Fruit fly (Drosophila melanogaster) whole organism, embryonic: ENCODE measurements around the gene Mst85C.

Source experiments
- Abd-B ChIP-seq: fragments of 200-800 bp; sonication (Bioruptor generic); optimal IDR thresholded peaks from 2 replicates; lab custom pipeline; 2018; ENCODE audit warnings: missing biosample characterization, mild to moderate bottlenecking, missing genetic modification characterization, moderate library complexity
- Adf1 ChIP-seq: fragments of 200-800 bp; sonication (Bioruptor generic); IDR thresholded peaks from 2 replicates; pipeline ENCODE4 v1.3.6; 2022; ENCODE audit warnings: missing biosample characterization, missing genetic modification characterization
- B-H1 ChIP-seq: fragments of 200-800 bp; sonication (Bioruptor generic); IDR thresholded peaks from 3 replicates; pipeline ENCODE4 v1.3.6; 2022; ENCODE audit warnings: missing biosample characterization, missing genetic modification characterization
- Bteb2 ChIP-seq: fragments of 200-800 bp; sonication (Bioruptor generic); optimal IDR thresholded peaks from 2 replicates; lab custom pipeline; 2016; ENCODE audit warnings: missing biosample characterization, missing genetic modification characterization
- CG10431 ChIP-seq: fragments of 200-800 bp; sonication (Bioruptor generic); optimal IDR thresholded peaks from 3 replicates; lab custom pipeline; 2018; ENCODE audit warnings: missing biosample characterization, mild to moderate bottlenecking, missing genetic modification characterization
- CG11695 ChIP-seq: fragments of 200-800 bp; sonication (Bioruptor generic); IDR thresholded peaks from 3 replicates; pipeline ENCODE4 v1.3.6; 2022; ENCODE audit warnings: missing biosample characterization, missing genetic modification characterization
- CG12299 ChIP-seq: fragments of 200-800 bp; sonication (Bioruptor generic); optimal IDR thresholded peaks from 2 replicates; lab custom pipeline; 2018; ENCODE audit warnings: missing biosample characterization, mild to moderate bottlenecking, missing genetic modification characterization
- CG13123 ChIP-seq: fragments of 200-800 bp; sonication (Bioruptor generic); optimal IDR thresholded peaks from 2 replicates; lab custom pipeline; 2016; ENCODE audit warnings: missing biosample characterization, missing genetic modification characterization
- CG13424 ChIP-seq: fragments of 200-800 bp; sonication (Bioruptor generic); optimal IDR thresholded peaks from 2 replicates; lab custom pipeline; 2019; ENCODE audit warnings: missing biosample characterization, mild to moderate bottlenecking, missing genetic modification characterization, moderate library complexity
- CG15696 ChIP-seq: fragments of 200-800 bp; sonication (Bioruptor generic); optimal IDR thresholded peaks from 2 replicates; lab custom pipeline; 2019; ENCODE audit warnings: missing biosample characterization, mild to moderate bottlenecking, missing genetic modification characterization, moderate library complexity
- CG1647 ChIP-seq: fragments of 200-800 bp; sonication (Bioruptor generic); optimal IDR thresholded peaks from 3 replicates; lab custom pipeline; 2016; ENCODE audit warnings: missing biosample characterization, missing genetic modification characterization
- CG17802 ChIP-seq: fragments of 200-800 bp; sonication (Bioruptor generic); optimal IDR thresholded peaks from 2 replicates; lab custom pipeline; 2018; ENCODE audit warnings: missing biosample characterization, mild to moderate bottlenecking, missing genetic modification characterization, moderate library complexity
- CG18599 ChIP-seq: fragments of 200-800 bp; sonication (Bioruptor generic); optimal IDR thresholded peaks from 3 replicates; lab custom pipeline; 2017; ENCODE audit warnings: missing biosample characterization, missing genetic modification characterization, mild to moderate bottlenecking, moderate library complexity, missing genetic modification reagents
- CG2116 ChIP-seq: fragments of 200-800 bp; sonication (Bioruptor generic); optimal IDR thresholded peaks from 3 replicates; lab custom pipeline; 2018; ENCODE audit warnings: missing biosample characterization, mild to moderate bottlenecking, missing genetic modification characterization
- CG2199 ChIP-seq: fragments of 200-800 bp; sonication (Bioruptor generic); IDR thresholded peaks from 3 replicates; pipeline ENCODE4 v1.3.6; 2022; ENCODE audit warnings: missing biosample characterization, missing genetic modification characterization
- CG30020 ChIP-seq: fragments of 200-800 bp; optimal IDR thresholded peaks from 2 replicates; lab custom pipeline; 2019; ENCODE audit warnings: missing biosample characterization, mild to moderate bottlenecking, missing genetic modification characterization, moderate library complexity
- CG34422 ChIP-seq: fragments of 200-800 bp; sonication (Bioruptor generic); IDR thresholded peaks from 3 replicates; pipeline ENCODE4 v1.3.6; 2022; ENCODE audit warnings: missing biosample characterization, missing genetic modification characterization
- CG4282 ChIP-seq: fragments of 200-800 bp; sonication (Bioruptor generic); optimal IDR thresholded peaks from 2 replicates; lab custom pipeline; 2016; ENCODE audit warnings: missing biosample characterization, missing genetic modification characterization
- CG4328 ChIP-seq: fragments of 200-800 bp; sonication (Bioruptor generic); optimal IDR thresholded peaks from 3 replicates; lab custom pipeline; 2017; ENCODE audit warnings: missing biosample characterization, missing genetic modification reagents, missing genetic modification characterization
- CG4424 ChIP-seq: fragments of 200-800 bp; sonication (Bioruptor generic); optimal IDR thresholded peaks from 3 replicates; lab custom pipeline; 2016; ENCODE audit warnings: missing biosample characterization, missing genetic modification characterization
- CG4854 ChIP-seq: fragments of 200-800 bp; sonication (Bioruptor generic); optimal IDR thresholded peaks from 2 replicates; lab custom pipeline; 2016; ENCODE audit warnings: missing biosample characterization, missing genetic modification characterization, inconsistent platforms
- CG6765 ChIP-seq: fragments of 200-800 bp; sonication (Bioruptor generic); optimal IDR thresholded peaks from 3 replicates; lab custom pipeline; 2017; ENCODE audit warnings: missing biosample characterization, mild to moderate bottlenecking, missing genetic modification characterization
- CG8089 ChIP-seq: fragments of 200-800 bp; sonication (Bioruptor generic); optimal IDR thresholded peaks from 3 replicates; lab custom pipeline; 2016; ENCODE audit warnings: missing biosample characterization, missing genetic modification characterization
- CoRest ChIP-seq: fragments of 200-800 bp; sonication (Bioruptor generic); optimal IDR thresholded peaks from 3 replicates; lab custom pipeline; 2018; ENCODE audit warnings: missing biosample characterization, mild to moderate bottlenecking, missing genetic modification characterization, moderate library complexity
- Dip3 ChIP-seq: fragments of 200-800 bp; sonication (Bioruptor generic); optimal IDR thresholded peaks from 3 replicates; lab custom pipeline; 2016; ENCODE audit warnings: missing biosample characterization, missing genetic modification characterization
- Dll ChIP-seq: fragments of 200-800 bp; sonication (Bioruptor generic); IDR thresholded peaks from 4 replicates; pipeline ENCODE4 v1.3.6; 2022; ENCODE audit warnings: missing biosample characterization, missing genetic modification characterization; ENCODE audit not compliant: partially characterized antibody
- Hr78 ChIP-seq, 2 experiments: fragments of 200-800 bp in 1 of 2; fragments of >200 bp in 1 of 2; sonication (Bioruptor generic) in 1 of 2; optimal IDR thresholded peaks; 2 replicates each; lab custom pipeline; 2017 to 2019; ENCODE audit warnings: missing biosample characterization in 2 of 2, missing genetic modification characterization in 2 of 2, mild to moderate bottlenecking in 1 of 2, moderate library complexity in 1 of 2
- MBD-R2 ChIP-seq: fragments of 200-800 bp; sonication (Bioruptor generic); IDR thresholded peaks from 2 replicates; pipeline ENCODE4 v1.3.6; 2022; ENCODE audit warnings: missing biosample characterization, missing genetic modification characterization
- NK7.1 ChIP-seq: fragments of 200-800 bp; sonication (Bioruptor generic); optimal IDR thresholded peaks from 3 replicates; lab custom pipeline; 2016; ENCODE audit warnings: missing biosample characterization, missing genetic modification characterization
- Ravus ChIP-seq: fragments of 200-800 bp; sonication (Bioruptor generic); IDR thresholded peaks from 2 replicates; pipeline ENCODE4 v1.3.6; 2022; ENCODE audit warnings: missing biosample characterization, missing genetic modification characterization
- Sox100B ChIP-seq: fragments of 200-800 bp; sonication (Bioruptor generic); optimal IDR thresholded peaks from 3 replicates; lab custom pipeline; 2018; ENCODE audit warnings: missing biosample characterization, mild to moderate bottlenecking, missing genetic modification characterization
- Ssrp ChIP-seq: fragments of 200-800 bp; sonication (Bioruptor generic); optimal IDR thresholded peaks from 2 replicates; lab custom pipeline; 2018; ENCODE audit warnings: missing biosample characterization, mild to moderate bottlenecking, missing genetic modification characterization, moderate library complexity
- br ChIP-seq: fragments of >200 bp; optimal IDR thresholded peaks from 2 replicates; lab custom pipeline; 2017
- disco-r ChIP-seq: fragments of 200-800 bp; sonication (Bioruptor generic); optimal IDR thresholded peaks from 2 replicates; lab custom pipeline; 2016; ENCODE audit warnings: missing biosample characterization, missing genetic modification characterization
- en ChIP-seq: fragments of 200-800 bp; sonication (Bioruptor generic); optimal IDR thresholded peaks from 2 replicates; lab custom pipeline; 2016; ENCODE audit warnings: missing biosample characterization, missing genetic modification characterization
- ewg ChIP-seq: fragments of 200-800 bp; sonication (Bioruptor generic); optimal IDR thresholded peaks from 3 replicates; lab custom pipeline; 2017; ENCODE audit warnings: mild to moderate bottlenecking, missing biosample characterization, missing genetic modification reagents, missing genetic modification characterization
- fu2 ChIP-seq: fragments of 200-800 bp; sonication (Bioruptor generic); optimal IDR thresholded peaks from 2 replicates; lab custom pipeline; 2016; ENCODE audit warnings: missing biosample characterization, missing genetic modification characterization
- gcm2 ChIP-seq: fragments of 200-800 bp; sonication (Bioruptor generic); optimal IDR thresholded peaks from 2 replicates; lab custom pipeline; 2016; ENCODE audit warnings: missing biosample characterization, missing genetic modification characterization
- ham ChIP-seq: fragments of 200-800 bp; sonication (Bioruptor generic); IDR thresholded peaks from 2 replicates; pipeline ENCODE4 v1.3.6; 2022; ENCODE audit warnings: missing biosample characterization, missing genetic modification characterization
- jumu ChIP-seq: fragments of 200-800 bp; sonication (Bioruptor generic); optimal IDR thresholded peaks from 3 replicates; lab custom pipeline; 2016; ENCODE audit warnings: missing biosample characterization, missing genetic modification characterization
- ken ChIP-seq: fragments of 200-800 bp; sonication (Bioruptor generic); IDR thresholded peaks from 3 replicates; pipeline ENCODE4 v1.3.6; 2022; ENCODE audit warnings: missing biosample characterization, missing genetic modification characterization
- knrl ChIP-seq: fragments of 200-800 bp; sonication (Bioruptor generic); IDR thresholded peaks from 3 replicates; pipeline ENCODE4 v1.3.6; 2022; ENCODE audit warnings: missing biosample characterization, missing genetic modification characterization; ENCODE audit not compliant: partially characterized antibody
- mirr ChIP-seq: fragments of 200-800 bp; sonication (Bioruptor generic); optimal IDR thresholded peaks from 3 replicates; lab custom pipeline; 2018; ENCODE audit warnings: missing biosample characterization, mild to moderate bottlenecking, missing genetic modification characterization
- nau ChIP-seq: fragments of 200-800 bp; sonication (Bioruptor generic); optimal IDR thresholded peaks from 3 replicates; lab custom pipeline; 2017; ENCODE audit warnings: missing biosample characterization, mild to moderate bottlenecking, missing genetic modification characterization, missing genetic modification reagents
- peb ChIP-seq: fragments of 200-800 bp; sonication (Bioruptor generic); IDR thresholded peaks from 2 replicates; pipeline ENCODE4 v1.3.6; 2022; ENCODE audit warnings: missing biosample characterization, missing genetic modification characterization
- ro ChIP-seq: fragments of 200-800 bp; sonication (Bioruptor generic); IDR thresholded peaks from 2 replicates; pipeline ENCODE4 v1.3.6; 2022; ENCODE audit warnings: missing biosample characterization, missing genetic modification characterization
- row ChIP-seq: fragments of 200-800 bp; sonication (Bioruptor generic); IDR thresholded peaks from 3 replicates; pipeline ENCODE4 v1.3.6; 2022; ENCODE audit warnings: missing biosample characterization, missing genetic modification characterization
- schlank ChIP-seq: fragments of 200-800 bp; sonication (Bioruptor generic); optimal IDR thresholded peaks from 2 replicates; lab custom pipeline; 2018; ENCODE audit warnings: missing biosample characterization, mild to moderate bottlenecking, missing genetic modification characterization
- ttk ChIP-seq: fragments of 200-800 bp; sonication (Bioruptor generic); IDR thresholded peaks from 2 replicates; pipeline ENCODE4 v2.1.2; 2022; ENCODE audit warnings: missing biosample characterization, missing genetic modification characterization
- usp ChIP-seq: fragments of >200 bp; optimal IDR thresholded peaks from 2 replicates; lab custom pipeline; 2017; ENCODE audit warnings: missing biosample characterization, missing genetic modification characterization
- vfl ChIP-seq: fragments of 200-800 bp; sonication (Bioruptor generic); optimal IDR thresholded peaks from 2 replicates; lab custom pipeline; 2016; ENCODE audit warnings: missing biosample characterization, missing genetic modification characterization
- vvl ChIP-seq: fragments of 200-800 bp; sonication (Bioruptor generic); IDR thresholded peaks from 2 replicates; pipeline ENCODE4 v1.3.6; 2022; ENCODE audit warnings: missing biosample characterization, missing genetic modification characterization

The Mst85C gene

dm6 chr3R:9050519-9051119 is 2.2 kb downstream of the Mst85C start, which contains the start of gene Nmdmc (continued):
- no peak for TF ChIP-seq Bteb2 (GFP tag; lab: Kevin White, UChicago)
- TF ChIP-seq Ssrp: no peak
- no peak for TF ChIP-seq Hr78 (GFP tag; optimal IDR thresholded peaks at IDR 0.05; lab: Kevin White, UChicago)
- TF ChIP-seq disco-r (GFP tag; lab: Kevin White, UChicago): no peak
- TF ChIP-seq CG2116 (GFP tag; lab: Kevin White, UChicago): peak; percentile 57
- no peak for TF ChIP-seq ewg (GFP tag; lab: Kevin White, UChicago)
- TF ChIP-seq CG4854 (GFP tag; lab: Kevin White, UChicago): no peak
- no peak for TF ChIP-seq jumu (GFP tag; lab: Kevin White, UChicago)
- no peak for TF ChIP-seq Ravus (GFP tag; lab: Robert Waterston, UW)
- TF ChIP-seq CG4282: no peak
- no peak for TF ChIP-seq ham (GFP tag; lab: Robert Waterston, UW)
- TF ChIP-seq CG10431 (GFP tag; lab: Kevin White, UChicago): no peak
- no peak for TF ChIP-seq nau (GFP tag; lab: Kevin White, UChicago)
- TF ChIP-seq gcm2 (GFP tag; lab: Kevin White, UChicago): no peak
- no peak for TF ChIP-seq peb
- TF ChIP-seq ken (GFP tag; lab: Robert Waterston, UW): no peak
- TF ChIP-seq CG4328: no peak
- TF ChIP-seq mirr (GFP tag; lab: Kevin White, UChicago): no peak
- peak; percentile 76 for TF ChIP-seq Abd-B
- TF ChIP-seq CG30020 (tag; lab: Kevin White, UChicago): peak; percentile 14
- TF ChIP-seq Adf1 (GFP tag; lab: Robert Waterston, UW): no peak
- TF ChIP-seq Dip3 (GFP tag; lab: Kevin White, UChicago): no peak
- no peak for TF ChIP-seq CG15696
- no peak for TF ChIP-seq schlank
- TF ChIP-seq Sox100B (GFP tag; lab: Kevin White, UChicago): no peak
- no peak for TF ChIP-seq Dll (GFP tag; lab: Robert Waterston, UW)
- TF ChIP-seq NK7.1: no peak
- no peak for TF ChIP-seq B-H1 (GFP tag; lab: Robert Waterston, UW)
- TF ChIP-seq CG12299 (tag; lab: Kevin White, UChicago): no peak
- no peak for TF ChIP-seq en (GFP tag; lab: Kevin White, UChicago)
- no peak for TF ChIP-seq CG2199 (GFP tag; lab: Robert Waterston, UW)
- TF ChIP-seq CG13424 (tag; lab: Kevin White, UChicago): no peak
- no peak for TF ChIP-seq CG8089 (GFP tag; lab: Kevin White, UChicago)
- no peak for TF ChIP-seq CG18599 (GFP tag; lab: Kevin White, UChicago)
- no peak for TF ChIP-seq MBD-R2
- no peak for TF ChIP-seq CG6765
- TF ChIP-seq knrl (GFP tag; lab: Robert Waterston, UW): no peak
- no peak for TF ChIP-seq ro (GFP tag; lab: Robert Waterston, UW)
- no peak for TF ChIP-seq CG34422 (GFP tag; lab: Robert Waterston, UW)
- no peak for TF ChIP-seq vvl
- TF ChIP-seq br (lab: Kevin White, UChicago): no peak
- TF ChIP-seq usp (GFP tag; lab: Kevin White, UChicago): no peak
- no peak for TF ChIP-seq CG11695 (GFP tag; lab: Robert Waterston, UW)
- no peak for TF ChIP-seq vfl (GFP tag; lab: Kevin White, UChicago)
- no peak for TF ChIP-seq CG17802 (tag; lab: Kevin White, UChicago)
- no peak for TF ChIP-seq CG13123 (GFP tag; lab: Kevin White, UChicago)
- peak; percentile 29 for TF ChIP-seq CoRest
- TF ChIP-seq ttk (GFP tag; lab: Robert Waterston, UW): no peak
- no peak for TF ChIP-seq CG4424 (GFP tag; lab: Kevin White, UChicago)
- TF ChIP-seq row (GFP tag; lab: Robert Waterston, UW): no peak
- TF ChIP-seq CG1647: no peak
- TF ChIP-seq fu2 (GFP tag; lab: Kevin White, UChicago): no peak
